Worm (Caenorhabditis elegans): ENCODE data around the gene K09F5.1.

DNA sequence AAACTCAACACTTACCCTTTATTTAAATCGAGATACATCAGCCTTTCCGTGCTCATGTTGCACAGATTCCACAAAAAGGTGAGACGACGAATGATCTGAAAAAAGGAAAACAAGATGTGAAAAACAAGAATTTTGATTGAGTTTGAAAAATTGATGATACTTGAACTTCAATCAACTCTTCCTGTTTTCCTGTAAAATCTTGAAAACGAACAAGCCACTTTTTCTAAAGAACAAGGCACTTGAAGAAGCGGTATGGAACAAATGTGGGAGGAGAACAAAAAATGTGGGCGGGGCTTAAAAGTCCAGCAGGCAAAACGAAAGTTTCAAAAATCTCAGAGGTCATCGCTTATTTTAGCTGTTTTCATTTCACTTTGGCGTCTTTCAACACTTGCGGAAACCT is 32.4 kb upstream of the K09F5.1 start, which contains the start of gene kvs-1:
- TF ChIP-seq madf-9 (GFP tag; conservative IDR thresholded peaks at IDR 0.05) (no peak), egl-27 (tag; optimal IDR thresholded peaks at IDR 0.05) (no peak)

Data from whole organism, L4 larva.